Fruit fly (Drosophila melanogaster): Measurements from ENCODE around the gene CG10853.

The CG10853 gene

dm6 chr3L:3942241-3943028, 5.3 kb upstream of the CG10853 start, which contains the start of the genes CG10863 and CG14982 (continued):
- TF ChIP-seq Oaz (GFP tag; IDR thresholded peaks at IDR 0.05) (no peak), row (GFP tag; IDR thresholded peaks at IDR 0.05) (no peak), HLH4C (GFP tag; IDR thresholded peaks at IDR 0.05; ENCODE audit: partially characterized antibody) (no peak), shn (GFP tag; optimal IDR thresholded peaks at IDR 0.05) (no peak), CG3407 (GFP tag; optimal IDR thresholded peaks at IDR 0.05) (no peak), Drgx (GFP tag; IDR thresholded peaks at IDR 0.05) (no peak), tap (tag; optimal IDR thresholded peaks at IDR 0.05) (no peak), luna (GFP tag; optimal IDR thresholded peaks at IDR 0.05) (no peak), CG18011 (GFP tag; optimal IDR thresholded peaks at IDR 0.05) (no peak), CG10543 (GFP tag; optimal IDR thresholded peaks at IDR 0.05) (peak; percentile 74), CG17328 (GFP tag; IDR thresholded peaks at IDR 0.05) (no peak), CG30403 (GFP tag; optimal IDR thresholded peaks at IDR 0.05) (no peak), ac (GFP tag; optimal IDR thresholded peaks at IDR 0.05) (no peak), Dip3 (GFP tag; optimal IDR thresholded peaks at IDR 0.05) (no peak), Dbx (GFP tag; IDR thresholded peaks at IDR 0.05) (peak; percentile 54; the same call in 1 of the 3 replicates), Kr (GFP tag; optimal IDR thresholded peaks at IDR 0.05) (no peak), cato (GFP tag; optimal IDR thresholded peaks at IDR 0.05; ENCODE audit: borderline replicate concordance) (no peak), zf30C (GFP tag; optimal IDR thresholded peaks at IDR 0.05) (no peak)

- TF ChIP-seq insv (GFP tag; optimal IDR thresholded peaks at IDR 0.05): no peak
- no peak for TF ChIP-seq sens (GFP tag)
- TF ChIP-seq tna (GFP tag; IDR thresholded peaks at IDR 0.05; ENCODE audit: partially characterized antibody): no peak
- no peak for TF ChIP-seq CG14441 (GFP tag; IDR thresholded peaks at IDR 0.05)
- no peak for TF ChIP-seq CG12236 (GFP tag; optimal IDR thresholded peaks at IDR 0.05)
- TF ChIP-seq zf30C (GFP tag; optimal IDR thresholded peaks at IDR 0.05): no peak
- no peak for TF ChIP-seq CG12769 (tag; optimal IDR thresholded peaks at IDR 0.05)
Observed at dm6 chr3L:3949205-3949604, 1.5 kb downstream of the CG10853 start, which contains the start of gene CG14983. CG14983 (minus strand) TSS chr3L:3949305.

dm6 chr3L:3951875-3952274, 4.2 kb downstream of the CG10853 start:
- TF ChIP-seq dm (GFP tag; optimal IDR thresholded peaks at IDR 0.05) (no peak), CG14965 (GFP tag; optimal IDR thresholded peaks at IDR 0.05; ENCODE audit: borderline replicate concordance) (no peak), CG34224 (GFP tag; IDR thresholded peaks at IDR 0.05; ENCODE audit: partially characterized antibody) (no peak), CG33557 (GFP tag; optimal IDR thresholded peaks at IDR 0.05) (no peak), ranshi (GFP tag; IDR thresholded peaks at IDR 0.05) (peak; percentile 18; the same call in 1 of the 2 replicates), Kr (GFP tag; optimal IDR thresholded peaks at IDR 0.05) (no peak), CG2129 (GFP tag; IDR thresholded peaks at IDR 0.05; ENCODE audit: partially characterized antibody) (no peak), D19A (tag; optimal IDR thresholded peaks at IDR 0.05) (no peak), Aef1 (GFP tag; IDR thresholded peaks at IDR 0.05) (no peak), MESR4 (GFP tag; optimal IDR thresholded peaks at IDR 0.05) (no peak), gcm2 (GFP tag; optimal IDR thresholded peaks at IDR 0.05) (no peak), kah (GFP tag; optimal IDR thresholded peaks at IDR 0.05) (no peak), CG31365 (tag; optimal IDR thresholded peaks at IDR 0.05) (no peak), wdn (GFP tag; IDR thresholded peaks at IDR 0.05) (no peak), ash1 (GFP tag; optimal IDR thresholded peaks at IDR 0.05) (no peak), CG13894 (tag; optimal IDR thresholded peaks at IDR 0.05) (no peak), chif (GFP tag; optimal IDR thresholded peaks at IDR 0.05) (no peak), dmrt11E (tag; optimal IDR thresholded peaks at IDR 0.05) (no peak), CG9932 (GFP tag; IDR thresholded peaks at IDR 0.05) (peak; percentile 50), onecut (GFP tag; IDR thresholded peaks at IDR 0.05) (no peak), Xrp1 (GFP tag; IDR thresholded peaks at IDR 0.05) (no peak), CG33213 (GFP tag; optimal IDR thresholded peaks at IDR 0.05) (no peak), Mad (GFP tag; optimal IDR thresholded peaks at IDR 0.05) (no peak), CTCF (GFP tag; optimal IDR thresholded peaks at IDR 0.05) (no peak), CG32532 (GFP tag; IDR thresholded peaks at IDR 0.05) (peak; percentile 32; the same call in 1 of the 2 replicates), CG2120 (GFP tag; optimal IDR thresholded peaks at IDR 0.05) (no peak)
